Fruit fly (Drosophila melanogaster) whole organism, adult: Measurements from ENCODE around the gene CG1632.
A peak's percentile ranks its signal among the peaks of the same experiment; 100 is the strongest.

Source experiments
- CG11617 ChIP-seq: fragments of 200-800 bp; sonication (Bioruptor generic); optimal IDR thresholded peaks from 2 replicates; lab custom pipeline; 2017; ENCODE audit warnings: mild to moderate bottlenecking, missing biosample characterization, missing genetic modification reagents, missing genetic modification characterization
- CG12768 ChIP-seq: fragments of 200-800 bp; sonication (Bioruptor generic); optimal IDR thresholded peaks from 2 replicates; lab custom pipeline; 2017; ENCODE audit warnings: missing biosample characterization, missing genetic modification characterization, mild to moderate bottlenecking, moderate library complexity, missing genetic modification reagents
- CG14711 ChIP-seq: fragments of 200-800 bp; sonication (Bioruptor generic); optimal IDR thresholded peaks from 2 replicates; lab custom pipeline; 2018; ENCODE audit warnings: missing biosample characterization, mild to moderate bottlenecking, missing genetic modification characterization, moderate library complexity
- CG1620 ChIP-seq: fragments of 200-800 bp; sonication (Bioruptor generic); optimal IDR thresholded peaks from 2 replicates; lab custom pipeline; 2016; ENCODE audit warnings: missing biosample characterization, missing genetic modification characterization
- CG33017 ChIP-seq: fragments of 200-800 bp; sonication (Bioruptor generic); optimal IDR thresholded peaks from 2 replicates; lab custom pipeline; 2018; ENCODE audit warnings: missing biosample characterization, mild to moderate bottlenecking, missing genetic modification characterization, moderate library complexity
- CG5204 ChIP-seq: fragments of 200-800 bp; sonication (Bioruptor generic); optimal IDR thresholded peaks from 2 replicates; lab custom pipeline; 2016; ENCODE audit warnings: missing biosample characterization, missing genetic modification characterization
- CG7045 ChIP-seq: fragments of 200-800 bp; sonication (Bioruptor generic); optimal IDR thresholded peaks from 2 replicates; lab custom pipeline; 2017; ENCODE audit warnings: missing biosample characterization, mild to moderate bottlenecking, missing genetic modification characterization
- CG7101 ChIP-seq: fragments of 200-800 bp; sonication (Bioruptor generic); optimal IDR thresholded peaks from 2 replicates; lab custom pipeline; 2018; ENCODE audit warnings: missing biosample characterization, mild to moderate bottlenecking, missing genetic modification characterization, moderate library complexity
- Clk ChIP-seq: fragments of 200-800 bp; sonication (Bioruptor generic); optimal IDR thresholded peaks from 2 replicates; lab custom pipeline; 2017; ENCODE audit warnings: missing biosample characterization, missing genetic modification characterization
- Crg-1 ChIP-seq: fragments of 200-800 bp; sonication (Bioruptor generic); optimal IDR thresholded peaks from 2 replicates; lab custom pipeline; 2016; ENCODE audit warnings: missing biosample characterization, missing genetic modification characterization
- Hr96 ChIP-seq: fragments of 200-800 bp; sonication (Bioruptor generic); optimal IDR thresholded peaks from 2 replicates; lab custom pipeline; 2016; ENCODE audit warnings: missing biosample characterization, missing genetic modification characterization
- Mnt ChIP-seq: fragments of 200-800 bp; sonication (Bioruptor generic); optimal IDR thresholded peaks from 2 replicates; lab custom pipeline; 2016; ENCODE audit warnings: missing biosample characterization, mild to moderate bottlenecking, missing genetic modification characterization
- bab1 ChIP-seq: fragments of 200-800 bp; sonication (Bioruptor generic); optimal IDR thresholded peaks from 3 replicates; lab custom pipeline; 2019; ENCODE audit warnings: missing biosample characterization, mild to moderate bottlenecking, missing genetic modification characterization, moderate library complexity
- cic ChIP-seq: fragments of 200-800 bp; sonication (Bioruptor generic); optimal IDR thresholded peaks from 2 replicates; lab custom pipeline; 2017; ENCODE audit warnings: missing biosample characterization, mild to moderate bottlenecking, missing genetic modification characterization, moderate library complexity
- cnc ChIP-seq, 2 experiments: fragments of >200 bp; optimal IDR thresholded peaks; 2 replicates each; lab custom pipeline; 2017
- kay ChIP-seq: fragments of 200-800 bp; sonication (Bioruptor generic); peaks from one replicate; lab custom pipeline; 2016; ENCODE audit warnings: missing biosample characterization, missing genetic modification characterization, borderline replicate concordance
- ovo ChIP-seq: fragments of 200-800 bp; sonication (Bioruptor generic); optimal IDR thresholded peaks from 2 replicates; lab custom pipeline; 2016; ENCODE audit warnings: missing biosample characterization, missing genetic modification characterization
- pad ChIP-seq: fragments of 200-800 bp; sonication (Bioruptor generic); optimal IDR thresholded peaks from 3 replicates; lab custom pipeline; 2017; ENCODE audit warnings: missing biosample characterization, missing genetic modification characterization, mild to moderate bottlenecking, moderate library complexity, missing genetic modification reagents
- tj ChIP-seq: fragments of 200-800 bp; sonication (Bioruptor generic); optimal IDR thresholded peaks from 3 replicates; lab custom pipeline; 2017; ENCODE audit warnings: missing biosample characterization, mild to moderate bottlenecking, missing genetic modification characterization, moderate library complexity
- toe ChIP-seq: fragments of 200-800 bp; sonication (Bioruptor generic); optimal IDR thresholded peaks from 2 replicates; lab custom pipeline; 2016; ENCODE audit warnings: missing biosample characterization, missing genetic modification characterization

Gene CG1632

dm6 chrX:8252284-8252886 lies at the start of gene CG1632:
Gene CG1632 (plus strand): TSS chrX:8252670.
- TF ChIP-seq CG5204 (GFP tag; lab: Kevin White, UChicago) = no peak
- TF ChIP-seq CG14711 = no peak
- no peak for TF ChIP-seq pad (GFP tag; lab: Kevin White, UChicago)
- no peak for TF ChIP-seq bab1
- TF ChIP-seq CG11617 = no peak
- TF ChIP-seq Hr96 = no peak
- no peak for TF ChIP-seq cic (GFP tag; lab: Kevin White, UChicago)
- TF ChIP-seq CG7045 = no peak
- no peak for TF ChIP-seq CG1620 (GFP tag; lab: Kevin White, UChicago)
- no peak for TF ChIP-seq toe
- no peak for TF ChIP-seq tj
- TF ChIP-seq kay (GFP tag; lab: Kevin White, UChicago) = no peak
- TF ChIP-seq Mnt = no peak

DNA sequence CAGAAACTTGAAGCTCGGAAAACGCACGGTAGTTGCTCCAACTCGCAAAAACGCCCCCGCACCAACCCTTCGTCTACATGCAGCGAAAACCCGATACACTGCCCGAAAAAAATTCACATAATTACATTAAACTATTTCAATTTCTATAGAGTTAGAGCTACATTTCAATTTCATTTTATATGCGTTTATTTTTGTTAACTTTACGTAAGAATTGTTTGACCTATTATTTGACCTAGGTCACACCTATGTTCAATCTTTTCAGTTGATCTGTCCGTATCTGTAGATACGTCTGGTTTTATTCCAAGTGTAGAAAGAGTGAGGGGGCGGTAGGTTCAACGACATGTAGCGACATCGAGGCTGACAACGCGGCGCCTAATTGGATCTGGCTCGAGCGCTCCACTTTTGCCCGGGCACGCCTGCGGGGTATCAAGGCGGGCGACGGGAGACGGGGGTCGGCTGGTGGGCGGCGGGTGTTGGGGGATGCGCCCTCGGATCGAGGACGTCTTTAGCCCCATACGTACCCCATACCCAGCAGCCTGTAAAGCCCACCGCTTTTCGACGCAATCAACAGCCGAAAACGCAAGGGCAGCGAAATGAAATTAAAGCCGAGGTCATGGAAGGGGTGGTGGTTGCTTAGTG lies 49.6 kb upstream of the CG1632 start:
- TF ChIP-seq tj = peak; percentile 35
- no peak for TF ChIP-seq Crg-1 (GFP tag; lab: Kevin White, UChicago)

dm6 chrX:8205625-8206252 lies 46.7 kb upstream of the CG1632 start:
- TF ChIP-seq pad (GFP tag; lab: Kevin White, UChicago) = no peak
- no peak for TF ChIP-seq bab1
- no peak for TF ChIP-seq kay (GFP tag; lab: Kevin White, UChicago)
- no peak for TF ChIP-seq Crg-1 (GFP tag; lab: Kevin White, UChicago)
- TF ChIP-seq toe = no peak
- no peak for TF ChIP-seq CG12768 (GFP tag; lab: Kevin White, UChicago)
- no peak for TF ChIP-seq CG7045
- TF ChIP-seq CG7101 (tag; lab: Kevin White, UChicago) = no peak
- TF ChIP-seq tj = no peak

- no peak for TF ChIP-seq bab1
- TF ChIP-seq cnc (optimal IDR thresholded peaks at IDR 0.05; lab: Kevin White, UChicago) = no peak
- no peak for TF ChIP-seq CG1620 (GFP tag; lab: Kevin White, UChicago)
- no peak for TF ChIP-seq Clk (GFP tag; lab: Kevin White, UChicago)
Measured at dm6 chrX:8206561-8206960, 45.9 kb upstream of the CG1632 start.

dm6 chrX:8207054-8207453 lies 45.4 kb upstream of the CG1632 start:
- TF ChIP-seq pad (GFP tag; lab: Kevin White, UChicago) = no peak
- no peak for TF ChIP-seq Hr96
- no peak for TF ChIP-seq ovo (GFP tag; lab: Kevin White, UChicago)
- no peak for TF ChIP-seq bab1
- TF ChIP-seq CG5204 (GFP tag; lab: Kevin White, UChicago) = no peak
- TF ChIP-seq CG12768 (GFP tag; lab: Kevin White, UChicago) = no peak
- no peak for TF ChIP-seq cic (GFP tag; lab: Kevin White, UChicago)
- TF ChIP-seq Crg-1 (GFP tag; lab: Kevin White, UChicago) = no peak
- TF ChIP-seq Mnt = no peak
- TF ChIP-seq kay (GFP tag; lab: Kevin White, UChicago) = no peak
- no peak for TF ChIP-seq CG33017
- TF ChIP-seq Clk (GFP tag; lab: Kevin White, UChicago) = no peak
- no peak for TF ChIP-seq toe

DNA sequence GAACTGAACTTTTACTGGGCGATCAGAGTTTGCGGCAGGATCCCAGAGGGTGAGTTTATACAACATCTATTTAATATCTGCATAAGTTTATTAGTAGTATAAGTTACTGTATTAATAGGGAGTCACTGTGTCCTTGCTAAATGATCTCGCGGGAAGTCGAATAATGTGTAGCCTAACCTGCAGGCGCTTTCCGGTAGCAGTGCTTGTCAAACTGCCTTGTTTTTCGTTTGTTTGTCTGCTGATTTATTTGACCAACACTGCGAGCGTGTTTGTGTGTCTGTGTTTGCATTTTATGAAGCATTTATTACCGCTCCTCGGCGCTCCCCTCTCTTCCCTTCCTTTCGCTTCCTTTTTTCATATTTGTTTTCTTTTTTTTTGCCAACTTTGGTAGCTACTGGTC lies 41.8 kb upstream of the CG1632 start:
- TF ChIP-seq CG12768 (GFP tag; lab: Kevin White, UChicago) (no peak), kay (GFP tag; lab: Kevin White, UChicago) (no peak), tj (no peak), pad (GFP tag; lab: Kevin White, UChicago) (no peak), cic (GFP tag; lab: Kevin White, UChicago) (no peak), Crg-1 (GFP tag; lab: Kevin White, UChicago) (no peak), bab1 (no peak), CG7101 (tag; lab: Kevin White, UChicago) (no peak), ovo (GFP tag; lab: Kevin White, UChicago) (no peak), cnc (optimal IDR thresholded peaks at IDR 0.05; lab: Kevin White, UChicago) (no peak), Clk (GFP tag; lab: Kevin White, UChicago) (no peak), CG7045 (no peak)

DNA sequence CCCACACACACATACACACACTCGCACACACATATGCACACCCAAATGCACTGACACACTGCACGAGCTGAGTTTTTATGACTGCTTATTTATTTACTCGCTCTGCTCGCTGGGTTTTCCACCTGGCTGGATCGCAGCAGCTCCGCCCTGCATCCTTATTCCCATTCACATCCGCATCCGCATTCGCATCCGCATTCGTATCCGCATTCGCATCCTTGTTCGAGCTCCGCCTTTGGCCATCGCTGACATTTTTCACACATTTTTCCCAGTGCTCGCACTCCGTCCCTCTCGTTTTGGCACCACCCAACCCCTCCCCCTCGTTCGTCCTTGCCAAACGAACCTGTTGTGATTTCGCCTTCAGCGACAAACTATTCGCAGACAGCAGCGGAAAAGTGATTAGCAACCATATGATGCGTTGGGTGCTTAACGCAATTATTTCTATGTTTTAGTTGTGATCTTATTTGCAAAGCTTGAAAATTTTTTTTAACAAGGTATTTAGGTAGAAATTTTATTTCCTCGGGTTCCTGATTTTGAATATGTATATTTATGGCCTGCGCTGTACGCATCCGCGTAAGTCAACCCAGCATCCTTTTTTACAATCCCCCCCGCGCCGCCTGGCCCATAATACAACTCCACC lies 41.3 kb upstream of the CG1632 start:
- TF ChIP-seq toe (no peak), CG1620 (GFP tag; lab: Kevin White, UChicago) (no peak), Hr96 (peak; percentile 23), CG5204 (GFP tag; lab: Kevin White, UChicago) (peak; percentile 6), Clk (GFP tag; lab: Kevin White, UChicago) (peak; percentile 16), CG12768 (GFP tag; lab: Kevin White, UChicago) (peak; percentile 24), CG7101 (tag; lab: Kevin White, UChicago) (peak; percentile 36), tj (no peak), cnc (optimal IDR thresholded peaks at IDR 0.05; lab: Kevin White, UChicago) (no peak), kay (GFP tag; lab: Kevin White, UChicago) (no peak), CG33017 (no peak), pad (GFP tag; lab: Kevin White, UChicago) (no peak), Mnt (no peak), CG7045 (peak; percentile 24), CG14711 (peak; percentile 4), ovo (GFP tag; lab: Kevin White, UChicago) (no peak), CG11617 (no peak), Crg-1 (GFP tag; lab: Kevin White, UChicago) (no peak)
